Fruit fly (Drosophila melanogaster): Measurements from ENCODE around the gene CG13305.

The CG13305 gene

dm6 chr3L:8633614-8634325, 12.9 kb downstream of the CG13305 start, which contains the start of gene Cdc6 (continued):
- no peak for TF ChIP-seq CG12071 (GFP tag; optimal IDR thresholded peaks at IDR 0.05)
- no peak for TF ChIP-seq pan (optimal IDR thresholded peaks at IDR 0.05)
- no peak for TF ChIP-seq pan (GFP tag; optimal IDR thresholded peaks at IDR 0.05 in 1 of 2, IDR thresholded peaks at IDR 0.05 in 1 of 2)
- TF ChIP-seq Hey (tag; optimal IDR thresholded peaks at IDR 0.05) = no peak
- TF ChIP-seq unpg (GFP tag; optimal IDR thresholded peaks at IDR 0.05) = no peak
- no peak for TF ChIP-seq CG10321 (GFP tag; IDR thresholded peaks at IDR 0.05)
- TF ChIP-seq CG15514 (GFP tag; optimal IDR thresholded peaks at IDR 0.05) = peak; percentile 25
- TF ChIP-seq stwl (tag; optimal IDR thresholded peaks at IDR 0.05) = peak; percentile 58
- peak; percentile 93 for TF ChIP-seq CG11560 (tag; IDR thresholded peaks at IDR 0.05)
- no peak for TF ChIP-seq CG5245 (GFP tag; optimal IDR thresholded peaks at IDR 0.05)
- TF ChIP-seq CG13624 (GFP tag; optimal IDR thresholded peaks at IDR 0.05) = no peak
- TF ChIP-seq sim (GFP tag; IDR thresholded peaks at IDR 0.05) = no peak
- no peak for TF ChIP-seq NfI (GFP tag; optimal IDR thresholded peaks at IDR 0.05)
- no peak for TF ChIP-seq CG10431 (GFP tag; optimal IDR thresholded peaks at IDR 0.05)
- no peak for TF ChIP-seq Taf1 (GFP tag; IDR thresholded peaks at IDR 0.05)
- no peak for TF ChIP-seq odd (GFP tag; optimal IDR thresholded peaks at IDR 0.05)
- no peak for TF ChIP-seq disco-r (GFP tag; optimal IDR thresholded peaks at IDR 0.05)
- peak; percentile 49 for TF ChIP-seq tx (GFP tag; optimal IDR thresholded peaks at IDR 0.05)
- TF ChIP-seq pb (GFP tag; optimal IDR thresholded peaks at IDR 0.05) = no peak
- no peak for TF ChIP-seq Tbp (GFP tag; optimal IDR thresholded peaks at IDR 0.05)
- no peak for TF ChIP-seq Aef1 (GFP tag; IDR thresholded peaks at IDR 0.05)
- no peak for TF ChIP-seq CG17568 (GFP tag; optimal IDR thresholded peaks at IDR 0.05)
- no peak for TF ChIP-seq ato (GFP tag; IDR thresholded peaks at IDR 0.05; ENCODE audit: partially characterized antibody)
- TF ChIP-seq CG17186 (GFP tag; optimal IDR thresholded peaks at IDR 0.05) = peak; percentile 74
- TF ChIP-seq YL-1 (GFP tag; optimal IDR thresholded peaks at IDR 0.05) = peak; percentile 25
- peak; percentile 20; the same call in 1 of the 2 replicates for TF ChIP-seq unc-4 (GFP tag; IDR thresholded peaks at IDR 0.05; ENCODE audit: partially characterized antibody)
- no peak for TF ChIP-seq Oli (tag; optimal IDR thresholded peaks at IDR 0.05)
- TF ChIP-seq Atf3 (GFP tag; optimal IDR thresholded peaks at IDR 0.05) = no peak
- TF ChIP-seq CG12299 (tag; optimal IDR thresholded peaks at IDR 0.05) = no peak
- no peak for TF ChIP-seq sc (optimal IDR thresholded peaks at IDR 0.05)
- no peak for TF ChIP-seq sc (GFP tag; optimal IDR thresholded peaks at IDR 0.05)
- peak; percentile 82 to 96 for TF ChIP-seq crp (GFP tag; optimal IDR thresholded peaks at IDR 0.05)
- TF ChIP-seq CG16813 (GFP tag; IDR thresholded peaks at IDR 0.05; ENCODE audit: partially characterized antibody) = peak; percentile 22; the same call in 1 of the 3 replicates
- TF ChIP-seq Deaf1 (tag; optimal IDR thresholded peaks at IDR 0.05) = no peak
- no peak for TF ChIP-seq CG2199 (GFP tag; IDR thresholded peaks at IDR 0.05)
- peak; percentile 48 for TF ChIP-seq Lhr (GFP tag; optimal IDR thresholded peaks at IDR 0.05)
- no peak for TF ChIP-seq chif (GFP tag; optimal IDR thresholded peaks at IDR 0.05)
- no peak for TF ChIP-seq CG3838 (GFP tag; optimal IDR thresholded peaks at IDR 0.05)
- no peak for TF ChIP-seq CG5180 (GFP tag; optimal IDR thresholded peaks at IDR 0.05)
- TF ChIP-seq dm (GFP tag; optimal IDR thresholded peaks at IDR 0.05) = peak; percentile 36
- no peak for TF ChIP-seq CG11504 (tag; optimal IDR thresholded peaks at IDR 0.05)
- TF ChIP-seq CG6683 (GFP tag; optimal IDR thresholded peaks at IDR 0.05) = no peak
- no peak for TF ChIP-seq CG10366 (GFP tag; IDR thresholded peaks at IDR 0.05)
- TF ChIP-seq ranshi (GFP tag; IDR thresholded peaks at IDR 0.05) = no peak
- no peak for TF ChIP-seq Awh (GFP tag; IDR thresholded peaks at IDR 0.05)
- TF ChIP-seq bsh (GFP tag; optimal IDR thresholded peaks at IDR 0.05) = no peak
- TF ChIP-seq Dll (GFP tag; IDR thresholded peaks at IDR 0.05; ENCODE audit: partially characterized antibody) = peak; percentile 59; the same call in 3 of the 4 replicates
- TF ChIP-seq CG17612 (GFP tag; IDR thresholded peaks at IDR 0.05) = no peak
- peak; percentile 1 for TF ChIP-seq HmgZ (tag; optimal IDR thresholded peaks at IDR 0.05)
